Fruit fly (Drosophila melanogaster) whole organism, embryonic: ENCODE results near the gene CG6938.

ENCODE experiments used
- Abd-B ChIP-seq: fragments of 200-800 bp; sonication (Bioruptor generic); optimal IDR thresholded peaks from 2 replicates; lab custom pipeline; 2018; ENCODE audit warnings: missing biosample characterization, mild to moderate bottlenecking, missing genetic modification characterization, moderate library complexity
- Atf-2 ChIP-seq: fragments of 200-800 bp; sonication (Bioruptor generic); optimal IDR thresholded peaks from 2 replicates; lab custom pipeline; 2016; ENCODE audit warnings: missing biosample characterization, missing genetic modification characterization
- Atf6 ChIP-seq: fragments of 200-800 bp; sonication (Bioruptor generic); IDR thresholded peaks from 2 replicates; pipeline ENCODE4 v1.3.6; 2022; ENCODE audit warnings: missing biosample characterization, missing genetic modification characterization
- CG11560 ChIP-seq: fragments of 200-800 bp; sonication (Bioruptor generic); IDR thresholded peaks from 3 replicates; pipeline ENCODE4 v1.3.6; 2022; ENCODE audit warnings: missing biosample characterization, missing genetic modification characterization
- CG11695 ChIP-seq: fragments of 200-800 bp; sonication (Bioruptor generic); IDR thresholded peaks from 3 replicates; pipeline ENCODE4 v1.3.6; 2022; ENCODE audit warnings: missing biosample characterization, missing genetic modification characterization
- CG12155 ChIP-seq: fragments of 200-800 bp; sonication (Bioruptor generic); optimal IDR thresholded peaks from 3 replicates; lab custom pipeline; 2016; ENCODE audit warnings: missing biosample characterization, missing genetic modification characterization
- CG12299 ChIP-seq: fragments of 200-800 bp; sonication (Bioruptor generic); optimal IDR thresholded peaks from 2 replicates; lab custom pipeline; 2018; ENCODE audit warnings: missing biosample characterization, mild to moderate bottlenecking, missing genetic modification characterization
- CG14014 ChIP-seq: fragments of 200-800 bp; sonication (Bioruptor generic); IDR thresholded peaks from 2 replicates; pipeline ENCODE4 v1.3.6; 2022; ENCODE audit warnings: missing biosample characterization, missing genetic modification characterization
- CG15073 ChIP-seq: fragments of 200-800 bp; sonication (Bioruptor generic); optimal IDR thresholded peaks from 2 replicates; lab custom pipeline; 2016; ENCODE audit warnings: missing biosample characterization, missing genetic modification characterization
- CG16863 ChIP-seq: fragments of 200-800 bp; sonication (Bioruptor generic); optimal IDR thresholded peaks from 3 replicates; lab custom pipeline; 2016; ENCODE audit warnings: missing biosample characterization, missing genetic modification characterization
- CG17385 ChIP-seq: fragments of 200-800 bp; sonication (Bioruptor generic); optimal IDR thresholded peaks from 3 replicates; lab custom pipeline; 2018; ENCODE audit warnings: missing biosample characterization, mild to moderate bottlenecking, missing genetic modification characterization
- CG2875 ChIP-seq: fragments of 200-800 bp; sonication (Bioruptor generic); optimal IDR thresholded peaks from 2 replicates; lab custom pipeline; 2017; ENCODE audit warnings: missing biosample characterization, mild to moderate bottlenecking, missing genetic modification characterization, missing genetic modification reagents
- CG32772 ChIP-seq: fragments of 200-800 bp; sonication (Bioruptor generic); IDR thresholded peaks from 2 replicates; pipeline ENCODE4 v1.3.6; 2022; ENCODE audit warnings: missing biosample characterization, missing genetic modification characterization
- CG42726 ChIP-seq: fragments of 200-800 bp; sonication (Bioruptor generic); IDR thresholded peaks from 2 replicates; pipeline ENCODE4 v1.3.6; 2022; ENCODE audit warnings: missing biosample characterization, missing genetic modification characterization; ENCODE audit not compliant: partially characterized antibody
- CG4282 ChIP-seq: fragments of 200-800 bp; sonication (Bioruptor generic); optimal IDR thresholded peaks from 2 replicates; lab custom pipeline; 2016; ENCODE audit warnings: missing biosample characterization, missing genetic modification characterization
- CG6765 ChIP-seq: fragments of 200-800 bp; sonication (Bioruptor generic); optimal IDR thresholded peaks from 3 replicates; lab custom pipeline; 2017; ENCODE audit warnings: missing biosample characterization, mild to moderate bottlenecking, missing genetic modification characterization
- CG6813 ChIP-seq: fragments of 200-800 bp; sonication (Bioruptor generic); optimal IDR thresholded peaks from 2 replicates; lab custom pipeline; 2017; ENCODE audit warnings: missing biosample characterization, missing genetic modification characterization, mild to moderate bottlenecking, moderate library complexity, missing genetic modification reagents
- CG7987 ChIP-seq: fragments of 200-800 bp; sonication (Bioruptor generic); optimal IDR thresholded peaks from 2 replicates; lab custom pipeline; 2018; ENCODE audit warnings: missing biosample characterization, mild to moderate bottlenecking, missing genetic modification characterization, moderate library complexity
- CG8290 ChIP-seq, 3 experiments: fragments of 200-800 bp; sonication (Bioruptor generic); optimal IDR thresholded peaks; 2 replicates each; lab custom pipeline; 2016 to 2019; ENCODE audit warnings: missing biosample characterization in 3 of 3, missing genetic modification characterization in 3 of 3, mild to moderate bottlenecking in 2 of 3, moderate library complexity in 1 of 3
- D ChIP-seq, 2 experiments: fragments of 200-800 bp in 1 of 2; fragments of >200 bp in 1 of 2; sonication (Bioruptor generic) in 1 of 2; optimal IDR thresholded peaks; 2 replicates in 1 of 2; 3 replicates in 1 of 2; lab custom pipeline; 2017; ENCODE audit warnings: mild to moderate bottlenecking in 1 of 2, missing biosample characterization in 1 of 2, missing genetic modification characterization in 1 of 2, missing genetic modification reagents in 1 of 2
- ERR ChIP-seq: fragments of 200-800 bp; sonication (Bioruptor generic); optimal IDR thresholded peaks from 2 replicates; lab custom pipeline; 2016; ENCODE audit warnings: missing biosample characterization, missing genetic modification characterization
- HLH54F ChIP-seq: fragments of 200-800 bp; sonication (Bioruptor generic); optimal IDR thresholded peaks from 3 replicates; lab custom pipeline; 2016; ENCODE audit warnings: missing biosample characterization, missing genetic modification characterization
- Hand ChIP-seq: fragments of 200-800 bp; sonication (Bioruptor generic); optimal IDR thresholded peaks from 2 replicates; lab custom pipeline; 2017; ENCODE audit warnings: mild to moderate bottlenecking, missing biosample characterization, missing genetic modification reagents, missing genetic modification characterization
- Hr78 ChIP-seq, 2 experiments: fragments of 200-800 bp in 1 of 2; fragments of >200 bp in 1 of 2; sonication (Bioruptor generic) in 1 of 2; optimal IDR thresholded peaks; 2 replicates each; lab custom pipeline; 2017 to 2019; ENCODE audit warnings: missing biosample characterization in 2 of 2, missing genetic modification characterization in 2 of 2, mild to moderate bottlenecking in 1 of 2, moderate library complexity in 1 of 2
- Sox100B ChIP-seq: fragments of 200-800 bp; sonication (Bioruptor generic); optimal IDR thresholded peaks from 3 replicates; lab custom pipeline; 2018; ENCODE audit warnings: missing biosample characterization, mild to moderate bottlenecking, missing genetic modification characterization
- abd-A ChIP-seq: fragments of 200-800 bp; sonication (Bioruptor generic); optimal IDR thresholded peaks from 3 replicates; lab custom pipeline; 2019; ENCODE audit warnings: missing biosample characterization, mild to moderate bottlenecking, missing genetic modification characterization, moderate library complexity
- ac ChIP-seq: fragments of 200-800 bp; sonication (Bioruptor generic); optimal IDR thresholded peaks from 3 replicates; lab custom pipeline; 2017; ENCODE audit warnings: missing biosample characterization, mild to moderate bottlenecking, missing genetic modification characterization
- al ChIP-seq: fragments of 200-800 bp; sonication (Bioruptor generic); IDR thresholded peaks from 2 replicates; pipeline ENCODE4 v1.3.6; 2022; ENCODE audit warnings: missing biosample characterization, missing genetic modification characterization
- ato ChIP-seq: fragments of 200-800 bp; sonication (Bioruptor generic); IDR thresholded peaks from 2 replicates; pipeline ENCODE4 v1.3.6; 2022; ENCODE audit warnings: missing biosample characterization, missing genetic modification characterization; ENCODE audit not compliant: partially characterized antibody
- br ChIP-seq: fragments of >200 bp; optimal IDR thresholded peaks from 2 replicates; lab custom pipeline; 2017
- dimm ChIP-seq: fragments of 200-800 bp; sonication (Bioruptor generic); IDR thresholded peaks from 2 replicates; pipeline ENCODE4 v1.3.6; 2022; ENCODE audit warnings: missing biosample characterization, missing genetic modification characterization
- gsb-n ChIP-seq: fragments of 200-800 bp; sonication (Bioruptor generic); optimal IDR thresholded peaks from 3 replicates; lab custom pipeline; 2018; ENCODE audit warnings: missing biosample characterization, mild to moderate bottlenecking, missing genetic modification characterization
- luna ChIP-seq: fragments of 200-800 bp; sonication (Bioruptor generic); optimal IDR thresholded peaks from 2 replicates; lab custom pipeline; 2016; ENCODE audit warnings: missing biosample characterization, missing genetic modification characterization
- maf-S ChIP-seq: fragments of 200-800 bp; sonication (Bioruptor generic); optimal IDR thresholded peaks from 2 replicates; lab custom pipeline; 2016; ENCODE audit warnings: missing biosample characterization, missing genetic modification characterization
- onecut ChIP-seq: fragments of 200-800 bp; sonication (Bioruptor generic); IDR thresholded peaks from 2 replicates; pipeline ENCODE4 v1.3.6; 2022; ENCODE audit warnings: missing biosample characterization, missing genetic modification characterization
- pan ChIP-seq, 4 experiments: fragments of >200 bp in 3 of 4; fragments of 200-800 bp in 1 of 4; sonication (Bioruptor generic) in 1 of 4; optimal IDR thresholded peaks in 3 of 4; IDR thresholded peaks in 1 of 4; 2 replicates each; pipeline versions ENCODE4 v1.3.6 to Lab custom; 2017 to 2022; ENCODE audit warnings: missing biosample characterization in 2 of 4, missing genetic modification characterization in 2 of 4, mixed read lengths in 1 of 4
- peb ChIP-seq: fragments of 200-800 bp; sonication (Bioruptor generic); IDR thresholded peaks from 2 replicates; pipeline ENCODE4 v1.3.6; 2022; ENCODE audit warnings: missing biosample characterization, missing genetic modification characterization
- phol ChIP-seq: fragments of 200-800 bp; sonication (Bioruptor generic); optimal IDR thresholded peaks from 3 replicates; lab custom pipeline; 2018; ENCODE audit warnings: missing biosample characterization, mild to moderate bottlenecking, missing genetic modification characterization, moderate library complexity
- ranshi ChIP-seq: fragments of 200-800 bp; sonication (Bioruptor generic); IDR thresholded peaks from 2 replicates; pipeline ENCODE4 v1.3.6; 2022; ENCODE audit warnings: missing biosample characterization, missing genetic modification characterization
- repo ChIP-seq: fragments of 200-800 bp; sonication (Bioruptor generic); optimal IDR thresholded peaks from 2 replicates; lab custom pipeline; 2016; ENCODE audit warnings: missing biosample characterization, missing genetic modification characterization
- sens-2 ChIP-seq: fragments of 200-800 bp; sonication (Bioruptor generic); IDR thresholded peaks from 2 replicates; pipeline ENCODE4 v1.3.6; 2022; ENCODE audit warnings: missing biosample characterization, missing genetic modification characterization
- tio ChIP-seq: fragments of 200-800 bp; sonication (Bioruptor generic); optimal IDR thresholded peaks from 2 replicates; lab custom pipeline; 2017; ENCODE audit warnings: missing biosample characterization, missing genetic modification characterization, inconsistent platforms
- tll ChIP-seq, 2 experiments: fragments of 200-800 bp in 1 of 2; fragments of >200 bp in 1 of 2; sonication (Bioruptor generic) in 1 of 2; optimal IDR thresholded peaks; 2 replicates each; lab custom pipeline; 2017 to 2019; ENCODE audit warnings: missing biosample characterization in 2 of 2, missing genetic modification characterization in 2 of 2, mild to moderate bottlenecking in 1 of 2, moderate library complexity in 1 of 2
- trem ChIP-seq: fragments of 200-800 bp; optimal IDR thresholded peaks from 3 replicates; lab custom pipeline; 2019; ENCODE audit warnings: missing biosample characterization, mild to moderate bottlenecking, missing genetic modification characterization, moderate library complexity
- vfl ChIP-seq: fragments of 200-800 bp; sonication (Bioruptor generic); optimal IDR thresholded peaks from 2 replicates; lab custom pipeline; 2016; ENCODE audit warnings: missing biosample characterization, missing genetic modification characterization
- wek ChIP-seq: fragments of 200-800 bp; sonication (Bioruptor generic); optimal IDR thresholded peaks from 3 replicates; lab custom pipeline; 2018; ENCODE audit warnings: missing biosample characterization, mild to moderate bottlenecking, missing genetic modification characterization, moderate library complexity

Gene CG6938

DNA sequence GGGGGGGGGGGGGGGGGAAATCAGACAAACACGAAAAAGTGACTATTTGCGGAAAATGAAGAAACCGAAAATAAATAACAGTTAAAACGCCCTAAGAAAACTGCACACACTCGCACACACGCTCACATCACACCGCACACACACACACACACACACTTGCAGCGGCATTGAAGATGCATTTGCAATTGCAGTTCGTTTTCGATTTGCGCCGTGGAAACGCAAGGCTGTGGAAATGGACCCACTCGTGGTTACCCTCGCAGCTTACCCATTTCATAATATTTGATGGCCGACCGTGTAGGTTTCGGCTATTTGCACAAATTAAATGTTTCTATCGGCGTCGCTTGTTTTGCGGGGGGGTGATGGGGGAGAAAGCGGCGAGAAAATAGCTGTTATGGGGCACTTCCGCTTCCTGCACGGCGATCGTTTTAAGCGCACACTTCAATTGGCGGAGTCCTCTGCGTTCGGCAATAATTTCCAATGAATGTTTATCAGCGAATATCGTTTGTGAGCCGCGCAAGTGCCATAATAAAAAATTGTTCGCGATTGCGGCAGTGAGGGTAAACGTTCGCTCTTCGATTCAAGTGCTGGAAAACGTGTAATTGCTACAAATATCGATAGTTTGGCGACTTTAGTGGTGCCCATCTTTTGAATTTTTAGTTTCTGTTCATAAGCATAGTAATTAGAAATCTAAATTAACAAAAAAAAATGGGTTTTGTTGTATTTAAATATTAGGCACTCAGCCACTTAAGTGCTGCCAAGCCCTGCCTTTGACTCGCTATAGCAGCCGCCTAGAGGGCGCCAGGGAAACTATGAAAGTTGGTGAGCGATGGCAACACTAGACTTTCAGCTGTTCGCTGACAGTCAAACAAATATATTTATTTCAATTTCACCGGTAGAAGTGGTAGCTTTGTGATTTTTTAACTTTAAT, 17.9 kb downstream of the CG6938 start, which contains the start of the genes Pop2 and CG6928 (continued):
- peak; percentile 81 for TF ChIP-seq CG12155 (GFP tag; lab: Kevin White, UChicago)
- 0 out of 3 replicates have a peak, but pooled peaks have one; percentile 42 for TF ChIP-seq CG11695 (GFP tag; lab: Robert Waterston, UW)
- TF ChIP-seq HLH54F (GFP tag; lab: Kevin White, UChicago), result peak; percentile 91
- peak; percentile 31 for TF ChIP-seq CG17385
- no peak for TF ChIP-seq D (optimal IDR thresholded peaks at IDR 0.05; lab: Kevin White, UChicago)
- no peak for TF ChIP-seq D (GFP tag; optimal IDR thresholded peaks at IDR 0.05; lab: Kevin White, UChicago)
- TF ChIP-seq maf-S (GFP tag; lab: Kevin White, UChicago), result peak; percentile 82
- TF ChIP-seq Hr78 (GFP tag; optimal IDR thresholded peaks at IDR 0.05; lab: Kevin White, UChicago), result no peak
- TF ChIP-seq CG15073 (GFP tag; lab: Kevin White, UChicago), result no peak
- peak; percentile 84 for TF ChIP-seq phol (tag; lab: Kevin White, UChicago)
- no peak for TF ChIP-seq br (lab: Kevin White, UChicago)
- TF ChIP-seq Atf6, result peak; percentile 73
- peak; percentile 74 for TF ChIP-seq CG8290 (GFP tag; optimal IDR thresholded peaks at IDR 0.05; lab: Kevin White, UChicago)
- no peak for TF ChIP-seq CG8290 (tag; optimal IDR thresholded peaks at IDR 0.05; lab: Kevin White, UChicago)
- TF ChIP-seq wek (GFP tag; lab: Kevin White, UChicago), result no peak
- no peak for TF ChIP-seq Hand
- TF ChIP-seq CG42726 (GFP tag; lab: Robert Waterston, UW), result peak; percentile 57; the same call in 1 of the 2 replicates
- no peak for TF ChIP-seq CG7987 (GFP tag; lab: Kevin White, UChicago)
- peak; percentile 72 for TF ChIP-seq Abd-B (GFP tag; lab: Kevin White, UChicago)
- peak; percentile 89 for TF ChIP-seq CG4282 (GFP tag; lab: Kevin White, UChicago)
- TF ChIP-seq ato, result peak; percentile 76; the same call in 1 of the 2 replicates
- TF ChIP-seq Sox100B (GFP tag; lab: Kevin White, UChicago), result no peak
- peak; percentile 65 for TF ChIP-seq ranshi
- TF ChIP-seq CG14014 (GFP tag; lab: Robert Waterston, UW), result peak; percentile 63; the same call in 1 of the 2 replicates
- TF ChIP-seq peb (GFP tag; lab: Robert Waterston, UW), result no peak
- no peak for TF ChIP-seq dimm (GFP tag; lab: Robert Waterston, UW)
- peak; percentile 59 for TF ChIP-seq luna
- TF ChIP-seq CG2875, result no peak
- no peak for TF ChIP-seq sens-2 (GFP tag; lab: Robert Waterston, UW)
- no peak for TF ChIP-seq onecut (GFP tag; lab: Robert Waterston, UW)
- peak; percentile 74 for TF ChIP-seq vfl (GFP tag; lab: Kevin White, UChicago)
- TF ChIP-seq ac (GFP tag; lab: Kevin White, UChicago), result peak; percentile 21
- TF ChIP-seq CG6813 (GFP tag; lab: Kevin White, UChicago), result no peak
- peak; percentile 86 for TF ChIP-seq trem (tag; lab: Kevin White, UChicago)
- TF ChIP-seq tio (GFP tag; lab: Kevin White, UChicago), result peak; percentile 59
- peak; percentile 56 for TF ChIP-seq al (GFP tag; lab: Robert Waterston, UW)
- TF ChIP-seq ERR (GFP tag; lab: Kevin White, UChicago), result peak; percentile 59
- peak; percentile 66 for TF ChIP-seq CG16863 (GFP tag; lab: Kevin White, UChicago)
- TF ChIP-seq CG32772 (GFP tag; lab: Robert Waterston, UW), result peak; percentile 72
- TF ChIP-seq repo, result peak; percentile 67
- TF ChIP-seq Atf-2 (GFP tag; lab: Kevin White, UChicago), result peak; percentile 68
- TF ChIP-seq CG6765 (GFP tag; lab: Kevin White, UChicago), result no peak
- TF ChIP-seq CG11560 (tag; lab: Robert Waterston, UW), result peak; percentile 67; the same call in 2 of the 3 replicates
- peak in 1 of 2 experiments; percentile 66 for TF ChIP-seq tll (GFP tag; optimal IDR thresholded peaks at IDR 0.05; lab: Kevin White, UChicago)
- peak; percentile 1 for TF ChIP-seq gsb-n (tag; lab: Kevin White, UChicago)
- no peak for TF ChIP-seq abd-A (tag; lab: Kevin White, UChicago)
- TF ChIP-seq pan (optimal IDR thresholded peaks at IDR 0.05; lab: Kevin White, UChicago), result no peak
- peak in 1 of 2 experiments; percentile 34 for TF ChIP-seq pan (GFP tag; optimal IDR thresholded peaks at IDR 0.05 in 1 of 2, IDR thresholded peaks at IDR 0.05 in 1 of 2)
- TF ChIP-seq CG12299 (tag; lab: Kevin White, UChicago), result no peak
